Fruit fly (Drosophila melanogaster): ENCODE data around the gene GstD9.
A peak's percentile ranks its signal among the peaks of the same experiment; 100 is the strongest.

Gene GstD9

dm6 chr3R:12369135-12369792 is 1.9 kb upstream of the GstD9 start, which contains the start of gene GstD1 (continued):
- no peak for TF ChIP-seq CG14710 (tag; optimal IDR thresholded peaks at IDR 0.05)
- peak; percentile 63 for TF ChIP-seq Bgb (GFP tag; IDR thresholded peaks at IDR 0.05; ENCODE audit: partially characterized antibody)
- no peak for TF ChIP-seq CG6272 (GFP tag; IDR thresholded peaks at IDR 0.05)
- peak; percentile 75 for TF ChIP-seq chm (GFP tag; IDR thresholded peaks at IDR 0.05)
- peak; percentile 18 for TF ChIP-seq Sox100B (GFP tag; optimal IDR thresholded peaks at IDR 0.05)
- TF ChIP-seq cad (GFP tag; optimal IDR thresholded peaks at IDR 0.05), result no peak
- TF ChIP-seq CG3065 (GFP tag; optimal IDR thresholded peaks at IDR 0.05), result peak; percentile 86
- TF ChIP-seq CG1233 (GFP tag; optimal IDR thresholded peaks at IDR 0.05), result peak; percentile 4
- TF ChIP-seq CG6765 (GFP tag; optimal IDR thresholded peaks at IDR 0.05), result peak; percentile 37
- peak; percentile 69; the same call in 2 of the 3 replicates for TF ChIP-seq Dbx (GFP tag; IDR thresholded peaks at IDR 0.05)
- no peak for TF ChIP-seq CG17912 (GFP tag; optimal IDR thresholded peaks at IDR 0.05)
- TF ChIP-seq CoRest (tag; optimal IDR thresholded peaks at IDR 0.05), result peak; percentile 26
- TF ChIP-seq pum (GFP tag; optimal IDR thresholded peaks at IDR 0.05), result peak; percentile 6
- TF ChIP-seq Antp (GFP tag; optimal IDR thresholded peaks at IDR 0.05), result peak; percentile 21
- peak; percentile 51 for TF ChIP-seq Chrac-16 (GFP tag; optimal IDR thresholded peaks at IDR 0.05)
- TF ChIP-seq bcd (GFP tag; optimal IDR thresholded peaks at IDR 0.05), result peak; percentile 51
- TF ChIP-seq psq (GFP tag; optimal IDR thresholded peaks at IDR 0.05), result no peak
- no peak for TF ChIP-seq CG3847 (GFP tag; IDR thresholded peaks at IDR 0.05)
- no peak for TF ChIP-seq HLH3B (GFP tag; IDR thresholded peaks at IDR 0.05)
- TF ChIP-seq Blimp-1 (GFP tag; optimal IDR thresholded peaks at IDR 0.05), result peak; percentile 23
- no peak for TF ChIP-seq CG8281 (tag; optimal IDR thresholded peaks at IDR 0.05)
- TF ChIP-seq CG11398 (GFP tag; optimal IDR thresholded peaks at IDR 0.05), result no peak
- no peak; the same call in 2 of the 3 replicates for TF ChIP-seq so (GFP tag; IDR thresholded peaks at IDR 0.05)
- TF ChIP-seq CG34224 (GFP tag; IDR thresholded peaks at IDR 0.05; ENCODE audit: partially characterized antibody), result peak; percentile 54; the same call in 2 of the 3 replicates
- no peak for TF ChIP-seq CG15479 (GFP tag; optimal IDR thresholded peaks at IDR 0.05)
- TF ChIP-seq Sry-β (GFP tag; optimal IDR thresholded peaks at IDR 0.05), result no peak
- TF ChIP-seq run (tag; optimal IDR thresholded peaks at IDR 0.05), result no peak
- no peak for TF ChIP-seq CG16779 (GFP tag; IDR thresholded peaks at IDR 0.05)
- no peak for TF ChIP-seq zfh2 (GFP tag; optimal IDR thresholded peaks at IDR 0.05)
- peak; percentile 12 for TF ChIP-seq Fer3 (tag; optimal IDR thresholded peaks at IDR 0.05)
- no peak for TF ChIP-seq Awh (GFP tag; IDR thresholded peaks at IDR 0.05)
- peak; percentile 65 for TF ChIP-seq Ada2b (GFP tag; IDR thresholded peaks at IDR 0.05)
- TF ChIP-seq CTCF (GFP tag; optimal IDR thresholded peaks at IDR 0.05), result no peak
- TF ChIP-seq tap (tag; optimal IDR thresholded peaks at IDR 0.05), result no peak
- TF ChIP-seq CG14441 (GFP tag; IDR thresholded peaks at IDR 0.05), result no peak; the same call in 1 of the 2 replicates
- TF ChIP-seq mam (GFP tag; optimal IDR thresholded peaks at IDR 0.05), result peak; percentile 34
- TF ChIP-seq Dip2 (GFP tag; IDR thresholded peaks at IDR 0.05), result no peak
- no peak for TF ChIP-seq sob (GFP tag; IDR thresholded peaks at IDR 0.05)
- TF ChIP-seq CG8924 (tag; optimal IDR thresholded peaks at IDR 0.05), result peak; percentile 46
- TF ChIP-seq dati (GFP tag; IDR thresholded peaks at IDR 0.05), result no peak
- no peak for TF ChIP-seq CG1792 (GFP tag; optimal IDR thresholded peaks at IDR 0.05)
- peak; percentile 36 for TF ChIP-seq Xbp1 (GFP tag; optimal IDR thresholded peaks at IDR 0.05)
- peak; percentile 35 for TF ChIP-seq pb (GFP tag; optimal IDR thresholded peaks at IDR 0.05)
- TF ChIP-seq CG15514 (GFP tag; optimal IDR thresholded peaks at IDR 0.05), result peak; percentile 24
- TF ChIP-seq sug (tag; optimal IDR thresholded peaks at IDR 0.05), result peak; percentile 56
- peak; percentile 41 for TF ChIP-seq Oli (tag; optimal IDR thresholded peaks at IDR 0.05)
- TF ChIP-seq exex (tag; optimal IDR thresholded peaks at IDR 0.05), result peak; percentile 18
- TF ChIP-seq Trl (optimal IDR thresholded peaks at IDR 0.05), result peak; percentile 69 to 83
- peak; percentile 33 for TF ChIP-seq Trl (GFP tag; optimal IDR thresholded peaks at IDR 0.05)
- peak in 1 of 2 experiments; percentile 23 for TF ChIP-seq Hr78 (GFP tag; optimal IDR thresholded peaks at IDR 0.05)
- TF ChIP-seq gcm2 (GFP tag; optimal IDR thresholded peaks at IDR 0.05), result no peak
